Fruit fly (Drosophila melanogaster): ENCODE measurements around the gene omd.
A peak's percentile ranks its signal among the peaks of the same experiment; 100 is the strongest.

Gene omd

DNA sequence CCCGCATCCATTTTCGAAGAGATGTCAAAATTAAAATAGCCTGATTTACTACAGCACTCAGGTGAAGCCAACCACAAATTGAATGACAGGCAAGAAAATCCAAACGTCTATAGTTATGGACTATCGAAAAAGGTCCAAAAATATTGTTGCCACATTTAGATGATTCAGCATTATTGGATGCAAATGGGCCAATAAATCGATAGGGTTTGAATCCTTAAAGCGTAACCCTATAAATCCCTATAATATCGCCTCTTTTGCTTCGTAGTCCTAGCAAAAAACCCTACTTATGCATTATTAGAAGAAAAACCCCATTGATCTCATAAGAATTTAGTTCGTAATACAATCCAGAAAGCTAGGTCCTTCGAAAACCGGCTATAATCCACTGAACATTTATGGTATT, 30.7 kb downstream of the omd start, which contains the start of gene Rbp4:
Gene Rbp4 (minus strand): TSS at position 101 of the 400 bp plus-strand sequence.
- TF ChIP-seq Mnt (GFP tag; optimal IDR thresholded peaks at IDR 0.05) (no peak), cnc (optimal IDR thresholded peaks at IDR 0.05) (peak in 1 of 2 experiments; percentile 32), CG11617 (GFP tag; optimal IDR thresholded peaks at IDR 0.05) (no peak), Clk (GFP tag; optimal IDR thresholded peaks at IDR 0.05) (no peak), CG14711 (tag; optimal IDR thresholded peaks at IDR 0.05) (no peak), Hr96 (GFP tag; optimal IDR thresholded peaks at IDR 0.05) (no peak), CG5204 (GFP tag; optimal IDR thresholded peaks at IDR 0.05) (no peak)

DNA sequence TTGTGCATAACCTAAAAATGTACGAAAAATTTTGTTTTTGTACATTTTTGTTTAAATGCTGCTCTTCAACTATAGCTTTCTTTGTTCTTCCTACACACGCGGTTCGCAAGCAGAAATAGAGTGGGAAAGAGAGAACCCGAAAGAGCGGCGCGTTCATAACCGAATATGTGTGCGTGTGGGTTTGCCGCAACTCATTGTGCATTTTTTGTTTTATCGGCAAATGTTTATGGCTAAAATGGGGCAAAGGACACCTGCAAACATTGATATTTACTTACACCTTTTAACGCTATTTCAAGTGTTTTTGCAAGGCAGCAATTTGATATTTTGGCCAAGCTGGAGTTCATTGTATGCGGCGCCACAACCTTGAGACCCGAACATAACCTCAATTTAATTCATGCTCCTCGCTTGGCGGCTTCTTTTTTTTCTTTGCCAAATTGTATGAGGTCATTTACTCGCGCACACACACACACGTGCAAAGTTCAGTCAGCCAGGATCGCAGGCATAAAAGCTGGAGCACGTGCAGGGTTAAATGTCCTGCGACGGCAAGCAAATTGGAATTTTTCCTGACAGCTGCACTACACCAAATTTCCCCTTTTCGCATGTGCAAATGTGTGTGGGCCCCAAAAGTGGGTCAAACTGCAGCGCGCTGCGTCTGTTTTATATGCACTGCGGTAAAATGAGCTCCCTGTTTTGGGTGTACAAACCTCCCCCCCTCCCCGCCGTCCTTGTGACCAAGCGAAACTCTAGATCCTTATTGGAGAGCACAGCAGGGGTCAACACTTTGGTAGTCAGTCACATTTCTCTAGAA, 39.1 kb downstream of the omd start:
- TF ChIP-seq pad (GFP tag; optimal IDR thresholded peaks at IDR 0.05) (peak; percentile 38), CG5204 (GFP tag; optimal IDR thresholded peaks at IDR 0.05) (no peak)

DNA sequence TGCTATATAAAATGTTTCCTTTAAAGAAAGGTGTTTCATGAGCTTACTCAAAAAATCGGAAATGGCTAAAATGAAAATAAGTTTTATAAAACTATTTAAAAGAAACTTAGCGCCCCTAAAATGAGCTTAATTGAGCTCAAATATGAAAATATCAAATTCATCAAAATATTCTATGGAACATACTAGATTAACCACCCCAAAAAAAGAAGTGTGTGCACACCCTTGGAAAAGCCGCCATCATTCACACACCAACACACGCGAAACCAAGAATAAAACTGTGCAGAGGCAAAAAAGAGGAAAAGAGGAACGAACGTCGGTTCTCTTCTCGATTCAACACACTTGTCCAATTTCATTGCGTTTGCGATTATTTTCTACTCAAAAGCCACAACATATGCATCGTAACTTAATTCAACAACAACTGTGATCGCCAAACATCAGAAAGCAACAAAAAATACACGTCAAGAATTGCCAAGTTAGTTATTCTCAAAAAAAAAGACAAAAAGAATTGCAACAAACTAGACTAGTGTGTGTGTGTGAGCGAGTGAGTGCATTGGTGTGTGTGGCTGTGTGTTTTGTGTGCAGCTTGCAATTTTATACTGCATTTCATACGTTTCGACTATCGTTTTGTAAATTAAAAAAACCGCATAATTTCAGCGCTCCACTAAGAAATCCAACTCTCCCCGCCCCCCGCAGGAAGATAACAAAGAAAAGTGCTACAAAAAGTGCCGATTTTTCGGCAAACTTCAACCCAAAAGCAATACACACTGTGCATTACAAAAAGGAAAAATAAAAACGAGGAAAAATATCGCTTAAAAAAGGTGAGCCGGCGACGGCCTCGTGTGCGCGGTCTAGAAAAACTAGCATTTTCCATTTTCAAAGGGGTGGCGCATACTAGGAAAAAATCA, 40.0 kb downstream of the omd start, which contains the start of gene rin:
Gene rin (plus strand): TSS at position 276 of the 905 bp plus-strand sequence.
- TF ChIP-seq kay (GFP tag; ENCODE audit: borderline replicate concordance) (peak; percentile 30), CG14711 (tag; optimal IDR thresholded peaks at IDR 0.05) (no peak), tj (GFP tag; optimal IDR thresholded peaks at IDR 0.05) (peak; percentile 94), toe (GFP tag; optimal IDR thresholded peaks at IDR 0.05) (no peak), Crg-1 (GFP tag; optimal IDR thresholded peaks at IDR 0.05) (no peak), Clk (GFP tag; optimal IDR thresholded peaks at IDR 0.05) (no peak), CG7045 (GFP tag; optimal IDR thresholded peaks at IDR 0.05) (no peak), pad (GFP tag; optimal IDR thresholded peaks at IDR 0.05) (peak; percentile 4), CG12768 (GFP tag; optimal IDR thresholded peaks at IDR 0.05) (peak; percentile 28), CG1620 (GFP tag; optimal IDR thresholded peaks at IDR 0.05) (no peak), CG11617 (GFP tag; optimal IDR thresholded peaks at IDR 0.05) (no peak), CG5204 (GFP tag; optimal IDR thresholded peaks at IDR 0.05) (no peak), cnc (optimal IDR thresholded peaks at IDR 0.05) (no peak), cic (GFP tag; optimal IDR thresholded peaks at IDR 0.05) (peak; percentile 32), ovo (GFP tag; optimal IDR thresholded peaks at IDR 0.05) (no peak), bab1 (GFP tag; optimal IDR thresholded peaks at IDR 0.05) (peak; percentile 27), CG33017 (tag; optimal IDR thresholded peaks at IDR 0.05) (no peak), Mnt (GFP tag; optimal IDR thresholded peaks at IDR 0.05) (no peak), CG7101 (tag; optimal IDR thresholded peaks at IDR 0.05) (no peak), Hr96 (GFP tag; optimal IDR thresholded peaks at IDR 0.05) (no peak)

DNA sequence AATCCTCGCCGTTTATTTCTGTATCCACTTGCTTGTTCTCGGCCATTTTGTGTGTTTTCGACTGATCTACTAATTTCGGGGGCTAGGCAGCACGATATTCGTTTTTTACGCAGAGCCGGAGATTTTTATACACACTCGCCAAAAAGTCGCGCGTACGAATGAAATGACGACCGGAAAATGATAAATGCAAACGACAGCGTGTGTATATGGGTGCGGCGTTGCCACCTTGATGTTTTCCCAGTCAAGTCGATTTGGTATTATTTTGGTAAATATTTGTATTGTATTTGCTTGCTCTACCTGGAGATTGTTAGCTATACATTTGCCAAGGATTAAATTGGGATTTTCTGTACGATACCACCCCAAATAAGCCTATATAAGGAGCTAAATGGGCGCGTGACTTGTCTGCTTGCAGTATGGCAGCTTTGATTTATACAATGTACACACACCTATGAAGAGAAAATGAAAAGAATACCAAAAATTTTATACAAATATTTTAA, 41.1 kb downstream of the omd start, which contains the start of gene sqd:
Gene sqd (minus strand): TSS at position 431 of the 497 bp plus-strand sequence.
- peak; percentile 41 for TF ChIP-seq CG14711 (tag; optimal IDR thresholded peaks at IDR 0.05)
- TF ChIP-seq cnc (optimal IDR thresholded peaks at IDR 0.05) = no peak
- TF ChIP-seq Crg-1 (GFP tag; optimal IDR thresholded peaks at IDR 0.05) = peak; percentile 49
- peak; percentile 47 for TF ChIP-seq tj (GFP tag; optimal IDR thresholded peaks at IDR 0.05)
- TF ChIP-seq bab1 (GFP tag; optimal IDR thresholded peaks at IDR 0.05) = peak; percentile 74
- no peak for TF ChIP-seq toe (GFP tag; optimal IDR thresholded peaks at IDR 0.05)
- peak; percentile 46 for TF ChIP-seq cic (GFP tag; optimal IDR thresholded peaks at IDR 0.05)
- TF ChIP-seq CG1620 (GFP tag; optimal IDR thresholded peaks at IDR 0.05) = peak; percentile 46
- peak; percentile 67 for TF ChIP-seq CG7101 (tag; optimal IDR thresholded peaks at IDR 0.05)
- TF ChIP-seq CG7045 (GFP tag; optimal IDR thresholded peaks at IDR 0.05) = peak; percentile 55
- peak; percentile 51 for TF ChIP-seq kay (GFP tag; ENCODE audit: borderline replicate concordance)
- TF ChIP-seq Mnt (GFP tag; optimal IDR thresholded peaks at IDR 0.05) = peak; percentile 42
- TF ChIP-seq ovo (GFP tag; optimal IDR thresholded peaks at IDR 0.05) = peak; percentile 30
- TF ChIP-seq CG12768 (GFP tag; optimal IDR thresholded peaks at IDR 0.05) = peak; percentile 70
- TF ChIP-seq pad (GFP tag; optimal IDR thresholded peaks at IDR 0.05) = peak; percentile 31
- peak; percentile 72 for TF ChIP-seq Hr96 (GFP tag; optimal IDR thresholded peaks at IDR 0.05)
- TF ChIP-seq CG5204 (GFP tag; optimal IDR thresholded peaks at IDR 0.05) = no peak
- no peak for TF ChIP-seq Clk (GFP tag; optimal IDR thresholded peaks at IDR 0.05)
- peak; percentile 48 for TF ChIP-seq CG33017 (tag; optimal IDR thresholded peaks at IDR 0.05)
- peak; percentile 55 for TF ChIP-seq CG11617 (GFP tag; optimal IDR thresholded peaks at IDR 0.05)

DNA sequence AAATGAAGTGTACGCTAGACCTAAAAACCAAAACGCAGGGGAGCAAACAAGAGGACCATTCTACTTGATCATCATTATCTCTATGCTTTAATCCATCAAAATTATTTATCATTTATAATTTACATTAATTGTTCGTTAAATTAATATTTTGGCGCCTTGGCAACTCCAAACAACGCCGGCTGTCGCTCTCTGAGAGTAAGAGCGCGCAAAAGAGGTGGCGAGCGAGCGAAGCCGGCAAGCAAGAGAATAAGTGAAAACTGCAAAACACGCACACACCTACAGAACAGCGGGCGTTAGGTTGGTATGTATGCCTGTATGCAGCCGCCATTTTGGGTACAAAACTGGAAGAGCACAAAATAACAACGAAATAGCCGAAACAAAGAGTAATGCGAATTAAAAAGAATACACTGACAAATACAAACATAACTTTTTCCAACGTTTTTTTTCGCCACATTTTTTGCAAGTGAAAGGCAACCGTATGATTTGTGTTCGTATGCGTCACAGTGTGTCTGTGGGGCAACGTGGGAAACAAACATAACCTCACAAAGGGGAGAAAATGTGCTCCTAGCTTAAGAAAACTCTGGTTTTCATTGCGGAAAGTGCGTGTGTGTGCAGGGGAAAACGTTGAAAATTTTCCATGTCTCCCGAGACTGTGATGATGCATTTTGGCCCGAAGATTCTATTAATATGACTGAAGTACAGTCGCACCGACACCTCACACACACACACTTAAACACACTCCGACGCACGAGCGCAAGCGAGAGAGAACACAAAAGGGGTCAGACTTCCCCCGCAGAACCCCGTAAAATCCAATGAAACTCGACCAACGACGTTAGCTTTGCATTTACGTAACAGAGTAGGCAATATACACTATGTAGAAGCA, 42.0 kb downstream of the omd start:
- TF ChIP-seq CG1620 (GFP tag; optimal IDR thresholded peaks at IDR 0.05) = no peak
- TF ChIP-seq CG7045 (GFP tag; optimal IDR thresholded peaks at IDR 0.05) = peak; percentile 32
- TF ChIP-seq CG11617 (GFP tag; optimal IDR thresholded peaks at IDR 0.05) = peak; percentile 33
- peak; percentile 39 for TF ChIP-seq pad (GFP tag; optimal IDR thresholded peaks at IDR 0.05)
- peak; percentile 97 for TF ChIP-seq CG14711 (tag; optimal IDR thresholded peaks at IDR 0.05)
- TF ChIP-seq CG12768 (GFP tag; optimal IDR thresholded peaks at IDR 0.05) = peak; percentile 29
- peak; percentile 94 for TF ChIP-seq Mnt (GFP tag; optimal IDR thresholded peaks at IDR 0.05)
- TF ChIP-seq CG7101 (tag; optimal IDR thresholded peaks at IDR 0.05) = peak; percentile 40
- TF ChIP-seq Clk (GFP tag; optimal IDR thresholded peaks at IDR 0.05) = peak; percentile 29
- no peak for TF ChIP-seq toe (GFP tag; optimal IDR thresholded peaks at IDR 0.05)
- peak; percentile 39 for TF ChIP-seq tj (GFP tag; optimal IDR thresholded peaks at IDR 0.05)
- peak; percentile 88 for TF ChIP-seq kay (GFP tag; ENCODE audit: borderline replicate concordance)
- peak; percentile 59 for TF ChIP-seq cic (GFP tag; optimal IDR thresholded peaks at IDR 0.05)
- peak; percentile 57 for TF ChIP-seq CG33017 (tag; optimal IDR thresholded peaks at IDR 0.05)
- TF ChIP-seq cnc (optimal IDR thresholded peaks at IDR 0.05) = no peak
- no peak for TF ChIP-seq ovo (GFP tag; optimal IDR thresholded peaks at IDR 0.05)
- TF ChIP-seq bab1 (GFP tag; optimal IDR thresholded peaks at IDR 0.05) = peak; percentile 68
